Fruit fly (Drosophila melanogaster) whole organism, embryonic: Measurements from ENCODE around the gene NdufA3.

ENCODE experiments used
- ATbp ChIP-seq: fragments of 200-800 bp; sonication (Bioruptor generic); optimal IDR thresholded peaks from 2 replicates; lab custom pipeline; 2017; ENCODE audit warnings: missing biosample characterization, mild to moderate bottlenecking, missing genetic modification characterization, missing genetic modification reagents
- Atf3 ChIP-seq: fragments of 200-800 bp; sonication (Bioruptor generic); optimal IDR thresholded peaks from 3 replicates; lab custom pipeline; 2016; ENCODE audit warnings: missing biosample characterization, missing genetic modification characterization
- CG1024 ChIP-seq: fragments of 200-800 bp; sonication (Bioruptor generic); IDR thresholded peaks from 2 replicates; pipeline ENCODE4 v1.3.6; 2022; ENCODE audit warnings: missing biosample characterization, missing genetic modification characterization
- CG10366 ChIP-seq: fragments of 200-800 bp; sonication (Bioruptor generic); IDR thresholded peaks from 2 replicates; pipeline ENCODE4 v1.3.6; 2022; ENCODE audit warnings: missing biosample characterization, missing genetic modification characterization
- CG11247 ChIP-seq: fragments of 200-800 bp; sonication (Bioruptor generic); IDR thresholded peaks from 2 replicates; pipeline ENCODE4 v1.3.6; 2022; ENCODE audit warnings: missing biosample characterization, missing genetic modification characterization
- CG12744 ChIP-seq: fragments of 200-800 bp; sonication (Bioruptor generic); optimal IDR thresholded peaks from 2 replicates; lab custom pipeline; 2016; ENCODE audit warnings: missing biosample characterization, missing genetic modification characterization
- CG15011 ChIP-seq: fragments of 200-800 bp; sonication (Bioruptor generic); optimal IDR thresholded peaks from 3 replicates; lab custom pipeline; 2018; ENCODE audit warnings: missing biosample characterization, mild to moderate bottlenecking, missing genetic modification characterization
- CG16813 ChIP-seq: fragments of 200-800 bp; sonication (Bioruptor generic); IDR thresholded peaks from 3 replicates; pipeline ENCODE4 v1.3.6; 2022; ENCODE audit warnings: missing biosample characterization, missing genetic modification characterization; ENCODE audit not compliant: partially characterized antibody
- CG17361 ChIP-seq: fragments of 200-800 bp; sonication (Bioruptor generic); IDR thresholded peaks from 3 replicates; pipeline ENCODE4 v1.3.6; 2022; ENCODE audit warnings: missing biosample characterization, missing genetic modification characterization
- CG18599 ChIP-seq: fragments of 200-800 bp; sonication (Bioruptor generic); optimal IDR thresholded peaks from 3 replicates; lab custom pipeline; 2017; ENCODE audit warnings: missing biosample characterization, missing genetic modification characterization, mild to moderate bottlenecking, moderate library complexity, missing genetic modification reagents
- CG2875 ChIP-seq: fragments of 200-800 bp; sonication (Bioruptor generic); optimal IDR thresholded peaks from 2 replicates; lab custom pipeline; 2017; ENCODE audit warnings: missing biosample characterization, mild to moderate bottlenecking, missing genetic modification characterization, missing genetic modification reagents
- CG3163 ChIP-seq: fragments of 200-800 bp; sonication (Bioruptor generic); optimal IDR thresholded peaks from 3 replicates; lab custom pipeline; 2016; ENCODE audit warnings: missing biosample characterization, missing genetic modification characterization
- CG3281 ChIP-seq: fragments of 200-800 bp; sonication (Bioruptor generic); optimal IDR thresholded peaks from 3 replicates; lab custom pipeline; 2017; ENCODE audit warnings: missing biosample characterization, mild to moderate bottlenecking, missing genetic modification characterization
- CG3726 ChIP-seq: fragments of 200-800 bp; sonication (Bioruptor generic); IDR thresholded peaks from 3 replicates; pipeline ENCODE4, ENCODE4 v1.3.6; 2022; ENCODE audit warnings: missing biosample characterization, missing genetic modification characterization
- CG4282 ChIP-seq: fragments of 200-800 bp; sonication (Bioruptor generic); optimal IDR thresholded peaks from 2 replicates; lab custom pipeline; 2016; ENCODE audit warnings: missing biosample characterization, missing genetic modification characterization
- CG4360 ChIP-seq: fragments of 200-800 bp; sonication (Bioruptor generic); IDR thresholded peaks from 2 replicates; pipeline ENCODE4 v1.3.6; 2022; ENCODE audit warnings: missing biosample characterization, missing genetic modification characterization
- CG6854 ChIP-seq: fragments of 200-800 bp; sonication (Bioruptor generic); optimal IDR thresholded peaks from 3 replicates; lab custom pipeline; 2017; ENCODE audit warnings: missing biosample characterization, mild to moderate bottlenecking, missing genetic modification characterization
- CG8281 ChIP-seq: fragments of 200-800 bp; sonication (Bioruptor generic); optimal IDR thresholded peaks from 2 replicates; lab custom pipeline; 2018; ENCODE audit warnings: missing biosample characterization, mild to moderate bottlenecking, missing genetic modification characterization, moderate library complexity
- CG8765 ChIP-seq: fragments of 200-800 bp; sonication (Bioruptor generic); IDR thresholded peaks from 2 replicates; pipeline ENCODE4 v1.3.6; 2022; ENCODE audit warnings: missing biosample characterization, missing genetic modification characterization
- Chrac-16 ChIP-seq: fragments of 200-800 bp; sonication (Bioruptor generic); optimal IDR thresholded peaks from 3 replicates; lab custom pipeline; 2016; ENCODE audit warnings: missing biosample characterization, missing genetic modification characterization
- CrebB ChIP-seq: fragments of 200-800 bp; sonication (Bioruptor generic); optimal IDR thresholded peaks from 3 replicates; lab custom pipeline; 2018; ENCODE audit warnings: missing biosample characterization, mild to moderate bottlenecking, missing genetic modification characterization
- Dip3 ChIP-seq: fragments of 200-800 bp; sonication (Bioruptor generic); optimal IDR thresholded peaks from 3 replicates; lab custom pipeline; 2016; ENCODE audit warnings: missing biosample characterization, missing genetic modification characterization
- Doc3 ChIP-seq: fragments of 200-800 bp; sonication (Bioruptor generic); IDR thresholded peaks from 3 replicates; pipeline ENCODE4 v1.3.6; 2022; ENCODE audit warnings: missing biosample characterization, missing genetic modification characterization; ENCODE audit not compliant: partially characterized antibody
- Dp ChIP-seq: fragments of 200-800 bp; sonication (Bioruptor generic); optimal IDR thresholded peaks from 2 replicates; lab custom pipeline; 2018; ENCODE audit warnings: missing biosample characterization, mild to moderate bottlenecking, missing genetic modification characterization, moderate library complexity
- Eip74EF ChIP-seq, 2 experiments: fragments of 200-800 bp in 1 of 2; fragments of >200 bp in 1 of 2; sonication (Bioruptor generic) in 1 of 2; optimal IDR thresholded peaks; 2 replicates each; lab custom pipeline; 2017 to 2019; ENCODE audit warnings: missing biosample characterization in 2 of 2, missing genetic modification characterization in 2 of 2, mild to moderate bottlenecking in 1 of 2, moderate library complexity in 1 of 2
- HmgD ChIP-seq: fragments of 200-800 bp; sonication (Bioruptor generic); optimal IDR thresholded peaks from 3 replicates; lab custom pipeline; 2016; ENCODE audit warnings: missing biosample characterization, missing genetic modification characterization
- HmgZ ChIP-seq: fragments of 200-800 bp; sonication (Bioruptor generic); optimal IDR thresholded peaks from 2 replicates; lab custom pipeline; 2018; ENCODE audit warnings: missing biosample characterization, mild to moderate bottlenecking, missing genetic modification characterization
- Hr78 ChIP-seq, 2 experiments: fragments of 200-800 bp in 1 of 2; fragments of >200 bp in 1 of 2; sonication (Bioruptor generic) in 1 of 2; optimal IDR thresholded peaks; 2 replicates each; lab custom pipeline; 2017 to 2019; ENCODE audit warnings: missing biosample characterization in 2 of 2, missing genetic modification characterization in 2 of 2, mild to moderate bottlenecking in 1 of 2, moderate library complexity in 1 of 2
- Lim3 ChIP-seq: fragments of 200-800 bp; sonication (Bioruptor generic); IDR thresholded peaks from 2 replicates; pipeline ENCODE4 v1.3.6; 2022; ENCODE audit warnings: missing biosample characterization, missing genetic modification characterization
- Mrtf ChIP-seq: fragments of 200-800 bp; sonication (Bioruptor generic); IDR thresholded peaks from 3 replicates; pipeline ENCODE4 v1.3.6; 2022; ENCODE audit warnings: missing biosample characterization, missing genetic modification characterization
- Ssrp ChIP-seq: fragments of 200-800 bp; sonication (Bioruptor generic); optimal IDR thresholded peaks from 2 replicates; lab custom pipeline; 2018; ENCODE audit warnings: missing biosample characterization, mild to moderate bottlenecking, missing genetic modification characterization, moderate library complexity
- aop ChIP-seq: fragments of 200-800 bp; sonication (Bioruptor generic); IDR thresholded peaks from 2 replicates; pipeline ENCODE4 v1.3.6; 2022; ENCODE audit warnings: missing biosample characterization, missing genetic modification characterization
- ato ChIP-seq: fragments of 200-800 bp; sonication (Bioruptor generic); IDR thresholded peaks from 2 replicates; pipeline ENCODE4 v1.3.6; 2022; ENCODE audit warnings: missing biosample characterization, missing genetic modification characterization; ENCODE audit not compliant: partially characterized antibody
- bcd ChIP-seq: fragments of 200-800 bp; sonication (Bioruptor generic); optimal IDR thresholded peaks from 2 replicates; lab custom pipeline; 2017; ENCODE audit warnings: missing biosample characterization, mild to moderate bottlenecking, missing genetic modification characterization
- bigmax ChIP-seq: fragments of 200-800 bp; sonication (Bioruptor generic); optimal IDR thresholded peaks from 2 replicates; lab custom pipeline; 2018; ENCODE audit warnings: missing biosample characterization, mild to moderate bottlenecking, missing genetic modification characterization
- bsh ChIP-seq, 2 experiments: fragments of 200-800 bp; sonication (Bioruptor generic); optimal IDR thresholded peaks; 2 replicates each; lab custom pipeline; 2017 to 2018; ENCODE audit warnings: mild to moderate bottlenecking in 2 of 2, missing biosample characterization in 2 of 2, missing genetic modification characterization in 2 of 2, moderate library complexity in 1 of 2
- btn ChIP-seq: fragments of 200-800 bp; sonication (Bioruptor generic); optimal IDR thresholded peaks from 2 replicates; lab custom pipeline; 2016; ENCODE audit warnings: missing biosample characterization, missing genetic modification characterization
- cas ChIP-seq: fragments of 200-800 bp; sonication (Bioruptor generic); IDR thresholded peaks from 2 replicates; pipeline ENCODE4 v1.3.6; 2022; ENCODE audit warnings: missing biosample characterization, missing genetic modification characterization
- fd96Cb ChIP-seq: fragments of 200-800 bp; sonication (Bioruptor generic); optimal IDR thresholded peaks from 2 replicates; lab custom pipeline; 2018; ENCODE audit warnings: missing biosample characterization, mild to moderate bottlenecking, missing genetic modification characterization, moderate library complexity
- mld ChIP-seq: fragments of 200-800 bp; sonication (Bioruptor generic); IDR thresholded peaks from 3 replicates; pipeline ENCODE4 v1.3.6; 2022; ENCODE audit warnings: missing biosample characterization, missing genetic modification characterization; ENCODE audit not compliant: partially characterized antibody
- nau ChIP-seq: fragments of 200-800 bp; sonication (Bioruptor generic); optimal IDR thresholded peaks from 3 replicates; lab custom pipeline; 2017; ENCODE audit warnings: missing biosample characterization, mild to moderate bottlenecking, missing genetic modification characterization, missing genetic modification reagents
- nerfin-1 ChIP-seq: fragments of 200-800 bp; sonication (Bioruptor generic); optimal IDR thresholded peaks from 3 replicates; lab custom pipeline; 2019; ENCODE audit warnings: missing biosample characterization, mild to moderate bottlenecking, missing genetic modification characterization, moderate library complexity
- oc ChIP-seq: fragments of 200-800 bp; sonication (Bioruptor generic); optimal IDR thresholded peaks from 2 replicates; lab custom pipeline; 2018; ENCODE audit warnings: missing biosample characterization, mild to moderate bottlenecking, missing genetic modification characterization, moderate library complexity
- org-1 ChIP-seq: fragments of 200-800 bp; sonication (Bioruptor generic); optimal IDR thresholded peaks from 2 replicates; lab custom pipeline; 2017; ENCODE audit warnings: missing biosample characterization, missing genetic modification characterization
- run ChIP-seq: fragments of 200-800 bp; sonication (Bioruptor generic); optimal IDR thresholded peaks from 3 replicates; lab custom pipeline; 2018; ENCODE audit warnings: missing biosample characterization, mild to moderate bottlenecking, missing genetic modification characterization
- sob ChIP-seq: fragments of 200-800 bp; sonication (Bioruptor generic); IDR thresholded peaks from 2 replicates; pipeline ENCODE4 v1.3.6; 2022; ENCODE audit warnings: missing biosample characterization, missing genetic modification characterization
- trh ChIP-seq: fragments of 200-800 bp; sonication (Bioruptor generic); optimal IDR thresholded peaks from 2 replicates; lab custom pipeline; 2016; ENCODE audit warnings: missing biosample characterization, missing genetic modification characterization
- tx ChIP-seq: fragments of 200-800 bp; sonication (Bioruptor generic); optimal IDR thresholded peaks from 2 replicates; lab custom pipeline; 2016; ENCODE audit warnings: missing biosample characterization, missing genetic modification characterization
- usp ChIP-seq: fragments of >200 bp; optimal IDR thresholded peaks from 2 replicates; lab custom pipeline; 2017; ENCODE audit warnings: missing biosample characterization, missing genetic modification characterization
- wek ChIP-seq: fragments of 200-800 bp; sonication (Bioruptor generic); optimal IDR thresholded peaks from 3 replicates; lab custom pipeline; 2018; ENCODE audit warnings: missing biosample characterization, mild to moderate bottlenecking, missing genetic modification characterization, moderate library complexity
- zfh1 ChIP-seq: fragments of 200-800 bp; sonication (Bioruptor generic); IDR thresholded peaks from 3 replicates; pipeline ENCODE4 v1.3.6; 2022; ENCODE audit warnings: missing biosample characterization, missing genetic modification characterization

Gene NdufA3

DNA sequence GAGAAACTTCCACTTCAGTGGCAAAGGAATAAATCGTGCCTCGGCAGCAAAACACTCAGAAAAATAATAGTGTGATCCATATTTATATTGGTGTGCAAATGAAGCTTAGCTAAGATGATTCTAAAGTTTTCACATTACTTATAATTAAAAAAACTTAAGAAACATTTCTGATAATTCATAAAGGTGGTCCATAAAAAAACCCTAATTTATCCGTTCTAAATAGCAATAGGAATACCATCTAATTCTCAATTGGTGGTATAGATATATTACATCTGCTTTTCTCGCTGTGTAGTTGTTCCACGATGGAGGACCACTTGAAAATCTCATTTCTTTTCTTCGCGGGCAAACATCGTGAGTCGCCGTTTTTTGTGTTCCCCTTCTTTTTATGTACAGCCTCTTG lies 4.7 kb downstream of the NdufA3 start (continued):
- TF ChIP-seq btn (GFP tag; lab: Kevin White, UChicago) (no peak), usp (no peak), Ssrp (tag; lab: Kevin White, UChicago) (peak; percentile 49), mld (GFP tag; lab: Robert Waterston, UW) (no peak), CrebB (tag; lab: Kevin White, UChicago) (no peak), HmgZ (tag; lab: Kevin White, UChicago) (no peak), run (tag; lab: Kevin White, UChicago) (no peak), zfh1 (GFP tag; lab: Robert Waterston, UW) (no peak), Atf3 (GFP tag; lab: Kevin White, UChicago) (no peak), HmgD (no peak), nau (GFP tag; lab: Kevin White, UChicago) (no peak), CG3163 (GFP tag; lab: Kevin White, UChicago) (no peak), Dip3 (GFP tag; lab: Kevin White, UChicago) (peak; percentile 2), CG15011 (peak; percentile 58), org-1 (no peak), wek (GFP tag; lab: Kevin White, UChicago) (no peak), CG4282 (GFP tag; lab: Kevin White, UChicago) (no peak), CG12744 (GFP tag; lab: Kevin White, UChicago) (peak; percentile 42), sob (GFP tag; lab: Robert Waterston, UW) (no peak; the same call in 1 of the 2 replicates), Dp (no peak), CG17361 (GFP tag; lab: Robert Waterston, UW) (peak; percentile 64; the same call in 2 of the 3 replicates), CG18599 (peak; percentile 77), CG10366 (no peak; the same call in 1 of the 2 replicates), fd96Cb (tag; lab: Kevin White, UChicago) (peak; percentile 70), Eip74EF (GFP tag; optimal IDR thresholded peaks at IDR 0.05; lab: Kevin White, UChicago) (peak in 1 of 2 experiments; percentile 17), Doc3 (GFP tag; lab: Robert Waterston, UW) (no peak), CG16813 (no peak), CG4360 (no peak), ato (GFP tag; lab: Robert Waterston, UW) (no peak), Chrac-16 (GFP tag; lab: Kevin White, UChicago) (peak; percentile 29), nerfin-1 (tag; lab: Kevin White, UChicago) (peak; percentile 60), bigmax (GFP tag; lab: Kevin White, UChicago) (no peak), Lim3 (GFP tag; lab: Robert Waterston, UW) (no peak), CG3281 (GFP tag; lab: Kevin White, UChicago) (peak; percentile 63), bsh (GFP tag; optimal IDR thresholded peaks at IDR 0.05; lab: Kevin White, UChicago) (peak; percentile 59 to 76), tx (peak; percentile 9), aop (GFP tag; lab: Robert Waterston, UW) (no peak), bcd (GFP tag; lab: Kevin White, UChicago) (peak; percentile 51), Mrtf (GFP tag; lab: Robert Waterston, UW) (no peak), CG3726 (GFP tag; lab: Robert Waterston, UW) (no peak), trh (GFP tag; lab: Kevin White, UChicago) (peak; percentile 14), cas (GFP tag; lab: Robert Waterston, UW) (no peak), oc (tag; lab: Kevin White, UChicago) (no peak), CG2875 (GFP tag; lab: Kevin White, UChicago) (no peak), ATbp (GFP tag; lab: Kevin White, UChicago) (peak; percentile 45), CG11247 (GFP tag; lab: Robert Waterston, UW) (no peak), CG1024 (GFP tag; lab: Robert Waterston, UW) (no peak), CG6854 (peak; percentile 40), CG8765 (no peak), CG8281 (tag; lab: Kevin White, UChicago) (no peak), Hr78 (GFP tag; optimal IDR thresholded peaks at IDR 0.05; lab: Kevin White, UChicago) (peak in 1 of 2 experiments; percentile 3)
